Worm (Caenorhabditis elegans) whole organism, late embryonic: Measurements from ENCODE around the gene clec-167.

Source experiments
- K02D7.2 ChIP-seq: sonication (generic microtip); optimal IDR thresholded peaks from 2 replicates; lab custom pipeline; 2017; ENCODE audit warnings: mild to moderate bottlenecking, missing genetic modification characterization, missing compliant biosample characterization
- K09A11.1 ChIP-seq: sonication (generic microtip); optimal IDR thresholded peaks from 2 replicates; lab custom pipeline; 2017; ENCODE audit warnings: antibody characterized with exemption, mild to moderate bottlenecking, missing genetic modification characterization, missing compliant biosample characterization; ENCODE audit not compliant: insufficient read depth
- ama-1 ChIP-seq: fragments of 150-350 bp; optimal IDR thresholded peaks from 2 replicates; lab custom pipeline; 2014
- ceh-9 ChIP-seq: sonication (generic microtip); optimal IDR thresholded peaks from 2 replicates; lab custom pipeline; 2016; ENCODE audit warnings: mild to moderate bottlenecking, missing genetic modification characterization, inconsistent platforms, missing compliant biosample characterization
- elt-2 ChIP-seq: sonication (generic microtip); optimal IDR thresholded peaks from 2 replicates; lab custom pipeline; 2016; ENCODE audit warnings: missing genetic modification reagents, missing genetic modification characterization, missing compliant biosample characterization
- ets-4 ChIP-seq: sonication (generic microtip); optimal IDR thresholded peaks from 2 replicates; lab custom pipeline; 2016; ENCODE audit warnings: missing genetic modification characterization, missing compliant biosample characterization
- pax-1 ChIP-seq: fragments of 150-350 bp; optimal IDR thresholded peaks from 2 replicates; lab custom pipeline; 2014; ENCODE audit warnings: missing biosample characterization, missing genetic modification characterization
- pha-4 ChIP-seq: fragments of 150-350 bp; optimal IDR thresholded peaks from 2 replicates; lab custom pipeline; 2018; ENCODE audit warnings: missing biosample characterization, missing genetic modification reagents, missing genetic modification characterization
- sox-4 ChIP-seq: sonication (generic microtip); optimal IDR thresholded peaks from 2 replicates; lab custom pipeline; 2017; ENCODE audit warnings: mild to moderate bottlenecking, missing genetic modification characterization, inconsistent platforms, missing compliant biosample characterization

ce11 chrIV:1266138-1266537 is 10.6 kb upstream of the clec-167 start:
- TF ChIP-seq ceh-9 (no peak), ama-1 (lab: Kevin White, UChicago) (no peak), K09A11.1 (tag; lab: Kevin White, UChicago) (no peak), elt-2 (peak; percentile 2), ets-4 (no peak), K02D7.2 (no peak), pax-1 (tag; lab: Kevin White, UChicago) (no peak), sox-4 (tag; lab: Kevin White, UChicago) (no peak), pha-4 (no peak)
